Fruit fly (Drosophila melanogaster) Kc167 (cell line): ENCODE measurements around the gene Rev1.

Experiments
- Myc ChIP-seq: fragments of >200 bp; optimal IDR thresholded peaks from 2 replicates; lab custom pipeline; 2017; ENCODE audit warnings: missing external identifiers
- h ChIP-seq: fragments of >200 bp; optimal IDR thresholded peaks from 3 replicates; lab custom pipeline; 2018; ENCODE audit warnings: missing external identifiers
- psq ChIP-seq: fragments of >200 bp; optimal IDR thresholded peaks from 2 replicates; lab custom pipeline; 2017; ENCODE audit warnings: missing external identifiers
- ttk ChIP-seq: sonication (Bioruptor generic); optimal IDR thresholded peaks from 2 replicates; lab custom pipeline; 2017; ENCODE audit warnings: missing external identifiers

dm6 chr3L:606490-607327 is 47.5 kb upstream of the Rev1 start, which contains the start of gene Reg-2:
- TF ChIP-seq psq (no peak), Myc (lab: Kevin White, UChicago) (no peak), ttk (lab: Kevin White, UChicago) (no peak), h (lab: Kevin White, UChicago) (no peak)
